Worm (Caenorhabditis elegans) whole organism, L3 larva: ENCODE data around the gene ins-2.
"Not testable (repeated sequence)": the region's sequence is repeated elsewhere in the genome, so short reads cannot be mapped to it uniquely, and the experiment has no call there.

Experiments used
- R02D3.7 ChIP-seq: fragments of 150-350 bp; optimal IDR thresholded peaks from 2 replicates; lab custom pipeline; 2014; ENCODE audit warnings: missing biosample characterization, missing genetic modification characterization
- ZK546.5 ChIP-seq: sonication (generic microtip); optimal IDR thresholded peaks from 2 replicates; lab custom pipeline; 2017; ENCODE audit warnings: missing biosample characterization, missing genetic modification characterization
- aly-2 ChIP-seq: fragments of 150-350 bp; optimal IDR thresholded peaks from 2 replicates; lab custom pipeline; 2014; ENCODE audit warnings: missing biosample characterization, missing genetic modification characterization
- ama-1 ChIP-seq: fragments of 150-350 bp; optimal IDR thresholded peaks from 2 replicates; lab custom pipeline; 2018
- ceh-28 ChIP-seq: fragments of 150-350 bp; optimal IDR thresholded peaks from 2 replicates; lab custom pipeline; 2014; ENCODE audit warnings: missing biosample characterization, missing genetic modification reagents, missing genetic modification characterization
- ceh-82 ChIP-seq: fragments of 150-350 bp; optimal IDR thresholded peaks from 2 replicates; lab custom pipeline; 2014; ENCODE audit warnings: missing biosample characterization, missing genetic modification characterization
- ceh-9 ChIP-seq: sonication (generic microtip); optimal IDR thresholded peaks from 2 replicates; lab custom pipeline; 2018; ENCODE audit warnings: missing biosample characterization, missing genetic modification characterization
- daf-12 ChIP-seq: fragments of 150-350 bp; optimal IDR thresholded peaks from 2 replicates; lab custom pipeline; 2014; ENCODE audit warnings: missing biosample characterization, missing genetic modification reagents, missing genetic modification characterization
- egl-5 ChIP-seq: fragments of 150-350 bp; optimal IDR thresholded peaks from 2 replicates; lab custom pipeline; 2017; ENCODE audit warnings: missing biosample characterization, missing genetic modification reagents, missing genetic modification characterization, inconsistent platforms
- elt-1 ChIP-seq: fragments of 150-350 bp; optimal IDR thresholded peaks from 2 replicates; lab custom pipeline; 2014; ENCODE audit warnings: missing biosample characterization, missing genetic modification characterization
- elt-3 ChIP-seq, 3 experiments: fragments of 150-350 bp in 1 of 3; sonication (generic microtip) in 2 of 3; optimal IDR thresholded peaks; 2 replicates in 2 of 3; 4 replicates in 1 of 3; lab custom pipeline; 2014 to 2017; ENCODE audit warnings: missing biosample characterization in 3 of 3, missing genetic modification characterization in 3 of 3
- eor-1 ChIP-seq, 2 experiments: fragments of 150-350 bp; optimal IDR thresholded peaks; 2 replicates each; lab custom pipeline; 2014 to 2018; ENCODE audit warnings: missing biosample characterization in 2 of 2, missing genetic modification characterization in 2 of 2
- fkh-10 ChIP-seq: sonication (generic microtip); optimal IDR thresholded peaks from 2 replicates; lab custom pipeline; 2017; ENCODE audit warnings: missing biosample characterization, missing genetic modification reagents, missing genetic modification characterization
- fkh-2 ChIP-seq: fragments of 150-350 bp; optimal IDR thresholded peaks from 2 replicates; lab custom pipeline; 2014; ENCODE audit warnings: missing biosample characterization, missing genetic modification reagents, missing genetic modification characterization
- fos-1 ChIP-seq: fragments of 150-350 bp; optimal IDR thresholded peaks from 2 replicates; lab custom pipeline; 2014; ENCODE audit warnings: missing biosample characterization, missing genetic modification characterization
- jun-1 ChIP-seq: fragments of 150-350 bp; optimal IDR thresholded peaks from 2 replicates; lab custom pipeline; 2014; ENCODE audit warnings: missing biosample characterization, missing genetic modification reagents, missing genetic modification characterization
- lin-15B ChIP-seq: fragments of 150-350 bp; optimal IDR thresholded peaks from 2 replicates; lab custom pipeline; 2014; ENCODE audit warnings: missing biosample characterization, missing genetic modification characterization
- lin-39 ChIP-seq: fragments of 150-350 bp; optimal IDR thresholded peaks from 2 replicates; lab custom pipeline; 2018; ENCODE audit warnings: missing biosample characterization, missing genetic modification reagents, missing genetic modification characterization
- lsy-12 ChIP-seq: sonication (generic microtip); optimal IDR thresholded peaks from 2 replicates; lab custom pipeline; 2016; ENCODE audit warnings: mild to moderate bottlenecking, missing genetic modification characterization, missing compliant biosample characterization
- mdl-1 ChIP-seq: fragments of 150-350 bp; optimal IDR thresholded peaks from 2 replicates; lab custom pipeline; 2014; ENCODE audit warnings: missing biosample characterization, missing genetic modification characterization
- mml-1 ChIP-seq: fragments of 150-350 bp; sonication (generic microtip); optimal IDR thresholded peaks from 3 replicates; lab custom pipeline; 2014; ENCODE audit warnings: missing biosample characterization, missing genetic modification characterization
- nfya-1 ChIP-seq: sonication (generic microtip); optimal IDR thresholded peaks from 2 replicates; lab custom pipeline; 2017; ENCODE audit warnings: missing genetic modification characterization, mild to moderate bottlenecking, missing compliant biosample characterization, antibody characterized with exemption, moderate library complexity; ENCODE audit not compliant: insufficient read depth
- nhr-11 ChIP-seq: fragments of 150-350 bp; optimal IDR thresholded peaks from 2 replicates; lab custom pipeline; 2014; ENCODE audit warnings: missing biosample characterization, missing genetic modification characterization
- nhr-23 ChIP-seq: fragments of 150-350 bp; optimal IDR thresholded peaks from 2 replicates; lab custom pipeline; 2014; ENCODE audit warnings: missing biosample characterization, missing genetic modification reagents, missing genetic modification characterization
- nhr-25 ChIP-seq: sonication (generic microtip); optimal IDR thresholded peaks from 2 replicates; lab custom pipeline; 2017; ENCODE audit warnings: missing biosample characterization, missing genetic modification characterization
- nhr-28 ChIP-seq: fragments of 150-350 bp; optimal IDR thresholded peaks from 2 replicates; lab custom pipeline; 2014; ENCODE audit warnings: missing biosample characterization, missing genetic modification characterization
- nhr-43 ChIP-seq: sonication (generic microtip); optimal IDR thresholded peaks from 2 replicates; lab custom pipeline; 2016; ENCODE audit warnings: mild to moderate bottlenecking, missing genetic modification characterization, missing compliant biosample characterization; ENCODE audit not compliant: poor library complexity, severe bottlenecking
- nhr-76 ChIP-seq: fragments of 150-350 bp; sonication (generic microtip); optimal IDR thresholded peaks from 5 replicates; lab custom pipeline; 2014; ENCODE audit warnings: missing biosample characterization, missing genetic modification characterization
- nhr-77 ChIP-seq: fragments of 150-350 bp; optimal IDR thresholded peaks from 2 replicates; lab custom pipeline; 2014; ENCODE audit warnings: missing biosample characterization, missing genetic modification characterization
- pqm-1 ChIP-seq: fragments of 150-350 bp; optimal IDR thresholded peaks from 2 replicates; lab custom pipeline; 2017; ENCODE audit warnings: missing biosample characterization, missing genetic modification characterization, inconsistent platforms
- sea-2 ChIP-seq: fragments of 150-350 bp; sonication (generic microtip); optimal IDR thresholded peaks from 4 replicates; lab custom pipeline; 2014; ENCODE audit warnings: missing biosample characterization, missing genetic modification reagents, missing genetic modification characterization
- skn-1 ChIP-seq: fragments of 150-350 bp; optimal IDR thresholded peaks from 2 replicates; lab custom pipeline; 2014; ENCODE audit warnings: missing biosample characterization, missing genetic modification characterization
- snpc-4 ChIP-seq: fragments of 150-350 bp; optimal IDR thresholded peaks from 2 replicates; lab custom pipeline; 2014; ENCODE audit warnings: missing biosample characterization, missing genetic modification characterization
- tbx-2 ChIP-seq: sonication (generic microtip); optimal IDR thresholded peaks from 2 replicates; lab custom pipeline; 2016; ENCODE audit warnings: mild to moderate bottlenecking, missing genetic modification characterization, missing compliant biosample characterization
- zag-1 ChIP-seq: fragments of 150-350 bp; optimal IDR thresholded peaks from 2 replicates; lab custom pipeline; 2014; ENCODE audit warnings: missing biosample characterization, missing genetic modification characterization
- ztf-11 ChIP-seq: fragments of 150-350 bp; optimal IDR thresholded peaks from 2 replicates; lab custom pipeline; 2014; ENCODE audit warnings: missing biosample characterization, missing genetic modification characterization
- ztf-4 ChIP-seq: fragments of 150-350 bp; optimal IDR thresholded peaks from 2 replicates; lab custom pipeline; 2014; ENCODE audit warnings: missing biosample characterization, missing genetic modification characterization

Gene ins-2

DNA sequence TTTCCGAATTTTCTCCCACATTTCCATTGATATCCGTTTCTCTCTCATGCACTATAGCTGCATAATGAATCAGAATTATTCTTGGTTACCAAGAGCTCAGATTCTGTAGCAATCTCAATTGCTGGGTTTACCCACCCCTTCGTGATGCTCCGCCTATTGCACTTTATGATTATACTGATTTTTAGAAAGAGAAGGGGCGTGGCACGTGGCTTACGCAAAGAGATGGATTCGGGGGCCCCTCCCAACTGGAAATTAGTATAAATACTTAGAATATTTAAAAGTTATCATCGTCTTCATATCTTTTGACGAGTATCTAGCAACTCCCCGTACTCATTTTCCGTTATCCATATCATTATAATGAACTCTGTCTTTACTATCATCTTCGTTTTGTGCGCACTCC, 11.8 kb downstream of the ins-2 start, which contains the start of gene ins-6:
TSS of gene ins-6 (plus strand) at position 301 of the 400 bp plus-strand sequence.
- TF ChIP-seq lin-15B (tag; lab: Kevin White, UChicago) (no peak), sea-2 (no peak), nhr-77 (tag; lab: Kevin White, UChicago) (no peak), pqm-1 (no peak), daf-12 (tag; lab: Kevin White, UChicago) (no peak)

DNA sequence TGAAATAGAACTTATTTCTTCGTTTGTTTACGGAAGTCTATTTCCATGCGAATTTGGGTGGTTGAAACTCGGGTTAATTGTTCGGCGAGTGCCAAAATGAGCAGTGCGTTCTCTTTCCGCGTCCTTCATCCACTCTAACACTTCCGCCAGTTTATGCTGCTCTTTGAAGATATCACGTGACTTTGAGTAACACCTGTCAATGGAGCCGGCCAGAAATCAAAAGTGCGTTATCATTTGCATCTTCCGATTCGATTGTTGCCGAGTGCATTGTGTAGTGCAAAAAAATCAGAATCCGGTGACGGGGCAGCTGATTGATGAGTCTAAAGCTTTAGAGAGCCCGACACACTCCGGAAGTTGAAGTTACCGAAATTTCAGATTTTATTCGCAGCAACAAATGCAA, 12.7 kb downstream of the ins-2 start:
- TF ChIP-seq eor-1 (tag; optimal IDR thresholded peaks at IDR 0.05; lab: Kevin White, UChicago): no peak
- no peak for TF ChIP-seq fkh-2 (tag; lab: Kevin White, UChicago)
- TF ChIP-seq fkh-10: no peak
- TF ChIP-seq ztf-11 (tag; lab: Kevin White, UChicago): no peak
- no peak for TF ChIP-seq pqm-1
- TF ChIP-seq nhr-11: no peak
- no peak for TF ChIP-seq nhr-28

DNA sequence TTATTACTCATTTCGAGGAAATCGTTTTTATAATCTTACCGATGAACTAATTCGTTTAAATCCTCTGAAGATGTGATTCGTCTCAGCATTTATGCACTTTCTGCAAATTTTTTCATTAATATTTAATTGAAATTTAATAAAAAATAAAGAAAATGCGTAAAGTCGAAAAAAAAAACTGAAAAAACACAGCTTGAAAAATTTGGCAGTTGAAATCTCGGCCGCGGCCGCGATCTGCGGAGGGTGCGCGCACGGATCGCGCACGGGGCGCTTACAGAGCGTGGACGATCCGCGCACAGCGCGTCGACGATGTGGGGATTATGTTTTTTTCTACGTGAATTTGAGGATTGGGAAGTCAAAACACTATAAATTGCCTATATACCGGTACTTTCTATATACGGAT, 20.6 kb downstream of the ins-2 start, which contains the start of gene ZK84.4:
TSS of gene ZK84.4 (minus strand) at position 101 of the 400 bp plus-strand sequence.
- TF ChIP-seq tbx-2; ceh-28 (tag; lab: Kevin White, UChicago); sea-2: not testable (repeated sequence)

DNA sequence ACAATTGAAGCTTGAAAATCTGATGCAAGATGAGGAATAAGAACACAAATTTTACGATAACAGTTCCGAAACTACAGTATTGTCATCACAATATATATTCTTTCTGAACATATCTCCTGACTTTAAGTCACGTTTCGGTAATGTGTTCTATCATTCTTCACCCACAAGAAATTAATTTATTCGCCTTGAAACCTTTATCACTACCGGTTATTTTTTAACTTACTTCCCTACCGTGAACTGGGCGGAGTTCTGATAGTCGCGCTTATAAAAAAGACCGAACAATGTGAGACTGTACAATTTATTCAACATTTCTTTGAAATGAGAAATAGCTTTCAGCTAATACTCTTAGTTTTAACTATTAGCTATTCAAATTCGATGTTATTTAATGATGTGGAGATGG, 22.2 kb downstream of the ins-2 start, which contains the start of gene ins-20:
TSS of gene ins-20 (plus strand) at position 301 of the 400 bp plus-strand sequence.
- no peak for TF ChIP-seq egl-5 (tag; lab: Kevin White, UChicago)
- no peak for TF ChIP-seq ZK546.5 (tag; lab: Kevin White, UChicago)
- TF ChIP-seq snpc-4 (tag; lab: Kevin White, UChicago): no peak
- TF ChIP-seq nhr-77 (tag; lab: Kevin White, UChicago): no peak
- no peak for TF ChIP-seq daf-12 (tag; lab: Kevin White, UChicago)
- no peak for TF ChIP-seq jun-1
- TF ChIP-seq ceh-28 (tag; lab: Kevin White, UChicago): no peak
- no peak for TF ChIP-seq elt-3 (tag; optimal IDR thresholded peaks at IDR 0.05; lab: Kevin White, UChicago)

DNA sequence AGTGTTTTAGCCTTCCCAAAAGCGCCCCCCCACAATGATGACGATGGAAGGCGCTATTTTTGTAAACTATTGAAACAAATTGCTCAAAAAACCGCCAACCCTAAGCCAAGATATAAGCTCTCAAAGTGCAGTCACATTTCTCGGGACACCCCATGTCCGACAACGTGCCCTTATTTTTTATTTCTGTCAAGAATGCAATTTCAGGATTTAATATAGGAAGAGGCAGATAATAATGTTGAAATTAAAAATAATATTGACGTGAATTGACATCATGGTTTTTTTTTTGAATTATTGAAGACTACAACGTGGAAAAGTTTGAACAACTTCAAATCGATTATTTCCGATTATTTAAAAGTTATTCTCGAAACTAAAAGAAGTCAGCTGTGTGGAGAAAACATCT, 25.7 kb downstream of the ins-2 start, which contains the start of gene ZK84.2:
TSS of gene ZK84.2 (plus strand) at position 301 of the 400 bp plus-strand sequence.
- not testable (repeated sequence) for TF ChIP-seq elt-3 (tag; optimal IDR thresholded peaks at IDR 0.05; lab: Kevin White, UChicago); nhr-25; R02D3.7 (tag; lab: Kevin White, UChicago)

DNA sequence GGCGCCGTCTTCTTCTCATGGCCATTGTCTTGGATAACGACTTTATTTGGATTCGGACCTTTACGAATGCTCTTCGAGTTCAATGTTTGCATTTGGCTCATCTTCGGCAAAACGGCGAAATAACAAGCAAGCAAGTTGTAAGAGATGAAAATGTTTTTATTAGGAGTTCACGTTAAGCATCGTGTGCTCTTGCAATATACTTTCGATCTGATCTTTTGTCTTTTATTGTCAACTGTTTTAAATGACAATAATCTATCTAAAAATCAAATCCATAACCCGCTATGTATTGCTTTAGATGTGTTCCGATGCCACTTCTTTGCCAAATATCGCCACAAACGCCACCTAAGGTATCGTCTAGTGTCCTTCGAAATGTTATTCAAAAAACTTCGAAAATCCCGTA, 28.1 kb downstream of the ins-2 start, which contains the start of gene ZK84.5:
TSS of gene ZK84.5 (minus strand) at position 101 of the 400 bp plus-strand sequence.
- no peak for TF ChIP-seq nfya-1 (tag; lab: Kevin White, UChicago)
- no peak for TF ChIP-seq aly-2 (tag; lab: Kevin White, UChicago)
- no peak for TF ChIP-seq mml-1 (tag; lab: Kevin White, UChicago)

DNA sequence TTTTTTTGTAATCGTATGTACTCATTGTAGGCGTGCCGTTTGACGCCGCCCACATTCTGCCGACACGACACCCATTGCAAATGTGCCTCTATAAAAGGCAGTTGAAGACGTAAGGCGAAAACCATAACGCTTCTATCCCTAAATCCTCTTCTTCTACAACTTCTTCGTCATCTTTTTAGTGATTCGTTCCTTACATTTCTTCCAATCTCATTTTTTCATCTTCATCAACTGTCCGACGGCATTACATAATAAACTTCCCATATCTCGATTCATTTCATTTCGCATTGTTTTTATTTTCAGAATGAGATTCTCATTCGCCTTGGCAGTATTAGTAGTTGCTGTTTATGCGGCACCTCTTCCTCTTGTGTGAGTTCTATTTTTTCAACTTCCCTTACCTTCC, 32.0 kb downstream of the ins-2 start, which contains the start of gene ZK84.1:
TSS of gene ZK84.1 (plus strand) at position 301 of the 400 bp plus-strand sequence.
- no peak for TF ChIP-seq fos-1 (tag; lab: Kevin White, UChicago)
- TF ChIP-seq nhr-43 (tag; lab: Kevin White, UChicago): no peak
- TF ChIP-seq eor-1 (tag; optimal IDR thresholded peaks at IDR 0.05; lab: Kevin White, UChicago): no peak
- TF ChIP-seq ceh-28 (tag; lab: Kevin White, UChicago): no peak
- no peak for TF ChIP-seq ZK546.5 (tag; lab: Kevin White, UChicago)
- TF ChIP-seq zag-1 (tag; lab: Kevin White, UChicago): no peak
- TF ChIP-seq lin-39 (tag; lab: Kevin White, UChicago): no peak
- TF ChIP-seq fkh-10: no peak

DNA sequence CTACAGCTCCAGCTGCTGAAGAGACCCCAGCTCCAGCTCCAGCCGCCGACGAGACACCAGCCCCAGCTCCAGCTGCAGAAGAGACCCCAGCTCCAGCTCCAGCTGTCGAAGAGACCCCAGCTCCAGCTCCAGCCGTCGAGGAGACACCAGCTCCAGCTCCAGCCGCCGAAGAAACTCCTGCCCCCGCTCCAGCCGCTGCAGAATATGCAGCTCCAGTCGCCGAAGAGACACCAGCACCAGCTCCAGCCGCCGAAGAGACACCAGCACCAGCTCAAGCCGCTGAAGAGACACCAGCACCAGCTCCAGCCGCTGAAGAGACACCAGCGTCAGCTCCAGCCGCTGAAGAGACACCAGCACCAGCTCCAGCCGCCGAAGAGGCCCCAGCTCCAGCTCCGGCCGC, 34.3 kb downstream of the ins-2 start:
- TF ChIP-seq elt-1 (no peak), sea-2 (no peak), elt-3 (tag; optimal IDR thresholded peaks at IDR 0.05; lab: Kevin White, UChicago) (no peak), nhr-23 (no peak), nfya-1 (tag; lab: Kevin White, UChicago) (no peak), ztf-4 (no peak), ceh-9 (tag; lab: Kevin White, UChicago) (no peak), mml-1 (tag; lab: Kevin White, UChicago) (no peak), snpc-4 (tag; lab: Kevin White, UChicago) (no peak), mdl-1 (no peak), ama-1 (no peak), nhr-76 (tag; lab: Kevin White, UChicago) (no peak), lsy-12 (tag; lab: Kevin White, UChicago) (no peak), skn-1 (tag; lab: Kevin White, UChicago) (no peak), ceh-82 (tag; lab: Kevin White, UChicago) (no peak), lin-15B (tag; lab: Kevin White, UChicago) (no peak), nhr-25 (no peak), daf-12 (tag; lab: Kevin White, UChicago) (no peak)
- TF ChIP-seq, all 47 proteins: peak for 0
